Fruit fly (Drosophila melanogaster) whole organism, pupa: Measurements from ENCODE around the gene Fas2.

Source experiments
- CG4496 ChIP-seq: fragments of 200-800 bp; sonication (Bioruptor generic); IDR thresholded peaks from 3 replicates; pipeline ENCODE4 v1.3.6; 2022; ENCODE audit warnings: missing biosample characterization, missing genetic modification characterization
- EcR ChIP-seq: fragments of 200-800 bp; sonication (Bioruptor generic); optimal IDR thresholded peaks from 3 replicates; lab custom pipeline; 2019; ENCODE audit warnings: missing biosample characterization, missing genetic modification characterization, mild to moderate bottlenecking, moderate library complexity, missing genetic modification reagents

DNA sequence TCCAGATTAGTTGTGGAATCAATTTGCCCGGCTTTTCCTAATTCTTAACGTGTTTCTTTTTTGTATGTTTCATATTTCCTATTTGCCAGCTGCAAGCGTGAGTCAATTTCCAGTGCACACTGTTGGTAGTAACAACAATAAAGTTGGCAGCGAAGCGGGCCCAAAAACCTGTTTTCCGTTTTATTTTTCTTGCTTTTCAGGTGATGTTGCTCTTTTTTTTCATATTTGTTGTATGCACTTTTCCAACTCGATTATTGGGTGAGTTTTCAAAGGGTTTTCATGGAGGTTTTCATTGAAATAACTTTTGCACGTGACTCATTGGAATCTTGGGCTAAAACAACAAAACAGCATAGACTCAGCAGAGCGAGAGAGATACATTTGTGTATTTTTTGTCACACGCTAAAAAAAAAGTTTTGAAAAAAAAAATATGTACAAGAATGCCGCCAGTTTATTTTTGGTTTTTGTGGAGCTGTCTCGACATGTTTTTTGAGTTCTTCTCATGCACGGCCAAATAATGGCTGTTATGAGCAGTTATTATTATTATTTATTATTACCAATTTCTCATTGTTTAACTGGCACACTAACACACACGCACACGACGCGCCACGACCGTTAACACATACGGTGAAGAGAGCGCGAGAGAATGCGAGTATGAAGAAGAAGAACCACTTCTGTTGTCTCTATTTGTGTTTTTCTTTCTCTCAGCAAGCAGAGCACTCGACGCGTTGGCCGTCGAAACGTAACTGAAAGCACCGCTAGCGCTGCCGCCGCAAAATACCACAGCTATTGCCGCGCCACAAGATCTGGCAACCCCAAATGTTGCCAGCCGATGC, at the start of gene Fas2:
- TF ChIP-seq CG4496 (GFP tag; lab: Robert Waterston, UW): peak; percentile 68; the same call in 2 of the 3 replicates
- TF ChIP-seq EcR (GFP tag; lab: Kevin White, UChicago): peak; percentile 3
